Worm (Caenorhabditis elegans) whole organism, young adult: ENCODE results near the gene nhl-2.

Experiments used
- B0336.3 ChIP-seq: fragments of 200-800 bp; sonication (Bioruptor generic); IDR thresholded peaks from 2 replicates; pipeline ENCODE4 v1.3.6; 2022; ENCODE audit warnings: missing genetic modification characterization, missing compliant biosample characterization
- F22D6.2 ChIP-seq: sonication (generic microtip); optimal IDR thresholded peaks from 2 replicates; lab custom pipeline; 2016; ENCODE audit warnings: mild to moderate bottlenecking, missing genetic modification characterization, missing compliant biosample characterization
- F33H1.4 ChIP-seq: fragments of 200-800 bp; sonication (Bioruptor generic); IDR thresholded peaks from 2 replicates; pipeline ENCODE4 v1.3.6; 2022; ENCODE audit warnings: missing genetic modification reagents, missing genetic modification characterization, missing compliant biosample characterization
- F37B4.10 ChIP-seq: fragments of 200-800 bp; sonication (Bioruptor generic); IDR thresholded peaks from 2 replicates; pipeline ENCODE4 v1.3.6; 2022; ENCODE audit warnings: missing genetic modification characterization, missing compliant biosample characterization
- F49E8.2 ChIP-seq: sonication (generic microtip); optimal IDR thresholded peaks from 3 replicates; lab custom pipeline; 2017; ENCODE audit warnings: missing genetic modification characterization, mild to moderate bottlenecking, missing compliant biosample characterization, antibody characterized with exemption, moderate library complexity; ENCODE audit not compliant: insufficient read depth
- F52B5.7 ChIP-seq: sonication (generic microtip); optimal IDR thresholded peaks from 2 replicates; lab custom pipeline; 2016; ENCODE audit warnings: mild to moderate bottlenecking, missing genetic modification characterization, missing compliant biosample characterization
- F55B11.4 ChIP-seq: sonication (generic microtip); optimal IDR thresholded peaks from 2 replicates; lab custom pipeline; 2016; ENCODE audit warnings: missing compliant biosample characterization, missing genetic modification characterization, borderline replicate concordance; ENCODE audit not compliant: insufficient read depth
- F57C9.4 ChIP-seq: sonication (generic microtip); optimal IDR thresholded peaks from 2 replicates; lab custom pipeline; 2017; ENCODE audit warnings: mild to moderate bottlenecking, missing genetic modification characterization, missing compliant biosample characterization
- Y53G8AR.9 ChIP-seq: fragments of 200-800 bp; sonication (Bioruptor generic); conservative IDR thresholded peaks from 2 replicates; pipeline ENCODE4 v1.3.6; 2022; ENCODE audit warnings: missing genetic modification reagents, missing genetic modification characterization, missing compliant biosample characterization
- Y79H2A.3 ChIP-seq: fragments of 200-800 bp; sonication (Bioruptor generic); conservative IDR thresholded peaks from 2 replicates; pipeline ENCODE4 v1.3.6; 2022; ENCODE audit warnings: missing genetic modification reagents, missing genetic modification characterization, missing compliant biosample characterization
- ama-1 ChIP-seq, 3 experiments: fragments of 150-350 bp in 1 of 3; sonication (generic microtip) in 2 of 3; optimal IDR thresholded peaks; 2 replicates each; lab custom pipeline; 2014 to 2018; ENCODE audit warnings: missing biosample characterization in 2 of 3, missing genetic modification characterization in 2 of 3, missing genetic modification reagents in 2 of 3
- athp-1 ChIP-seq: sonication (generic microtip); optimal IDR thresholded peaks from 2 replicates; lab custom pipeline; 2017; ENCODE audit warnings: mild to moderate bottlenecking, missing genetic modification characterization, missing compliant biosample characterization
- ccch-3 ChIP-seq: fragments of 200-800 bp; sonication (Bioruptor generic); optimal IDR thresholded peaks from 2 replicates; lab custom pipeline; 2018; ENCODE audit warnings: mild to moderate bottlenecking, missing genetic modification characterization, missing compliant biosample characterization
- cebp-1 ChIP-seq, 2 experiments: fragments of 200-800 bp in 1 of 2; sonication (Bioruptor generic) in 1 of 2; sonication (generic microtip) in 1 of 2; IDR thresholded peaks in 1 of 2; optimal IDR thresholded peaks in 1 of 2; 2 replicates each; pipeline versions ENCODE4 v1.3.6 to Lab custom; 2017 to 2022; ENCODE audit warnings: missing compliant biosample characterization in 2 of 2, missing genetic modification characterization in 2 of 2, mild to moderate bottlenecking in 1 of 2, missing genetic modification reagents in 1 of 2, moderate library complexity in 1 of 2
- cebp-2 ChIP-seq: fragments of 200-800 bp; sonication (Bioruptor generic); IDR thresholded peaks from 2 replicates; pipeline ENCODE4 v1.3.6; 2022; ENCODE audit warnings: missing genetic modification characterization, missing compliant biosample characterization
- ceh-100 ChIP-seq: fragments of 200-800 bp; sonication (Bioruptor generic); IDR thresholded peaks from 2 replicates; pipeline ENCODE4 v1.3.6; 2022; ENCODE audit warnings: missing genetic modification reagents, missing genetic modification characterization, missing compliant biosample characterization
- ceh-91 ChIP-seq: fragments of 200-800 bp; sonication (Bioruptor generic); IDR thresholded peaks from 2 replicates; pipeline ENCODE4 v1.3.6; 2022; ENCODE audit warnings: missing genetic modification reagents, missing genetic modification characterization, missing compliant biosample characterization
- efl-1 ChIP-seq: fragments of 150-350 bp; optimal IDR thresholded peaks from 2 replicates; lab custom pipeline; 2014; ENCODE audit warnings: missing biosample characterization, missing genetic modification reagents, missing genetic modification characterization
- egl-44 ChIP-seq: fragments of 200-800 bp; sonication (Bioruptor generic); IDR thresholded peaks from 2 replicates; pipeline ENCODE4 v1.3.6; 2022; ENCODE audit warnings: missing genetic modification reagents, missing genetic modification characterization, missing compliant biosample characterization
- ekl-4 ChIP-seq: fragments of 200-800 bp; sonication (Bioruptor generic); IDR thresholded peaks from 2 replicates; pipeline ENCODE4 v1.3.6; 2022; ENCODE audit warnings: missing genetic modification reagents, missing genetic modification characterization, missing compliant biosample characterization
- hsf-1 ChIP-seq: fragments of 200-800 bp; sonication (Bioruptor generic); IDR thresholded peaks from 2 replicates; pipeline ENCODE4 v1.3.6; 2022; ENCODE audit warnings: missing genetic modification reagents, missing genetic modification characterization, missing compliant biosample characterization
- lag-1 ChIP-seq: fragments of 200-800 bp; sonication (Bioruptor generic); IDR thresholded peaks from 2 replicates; pipeline ENCODE4 v1.3.6; 2022; ENCODE audit warnings: missing genetic modification reagents, missing genetic modification characterization, missing compliant biosample characterization
- let-526 ChIP-seq: fragments of 200-800 bp; sonication (Bioruptor generic); IDR thresholded peaks from 2 replicates; pipeline ENCODE4 v1.3.6; 2022; ENCODE audit warnings: missing genetic modification reagents, missing genetic modification characterization, missing compliant biosample characterization
- let-607 ChIP-seq, 2 experiments: fragments of 200-800 bp in 1 of 2; sonication (Bioruptor generic) in 1 of 2; sonication (generic microtip) in 1 of 2; optimal IDR thresholded peaks; 2 replicates each; lab custom pipeline; 2016 to 2018; ENCODE audit warnings: mild to moderate bottlenecking in 2 of 2, missing compliant biosample characterization in 2 of 2, missing genetic modification characterization in 2 of 2, moderate library complexity in 2 of 2, missing genotype in 1 of 2
- madf-10 ChIP-seq: sonication (generic microtip); optimal IDR thresholded peaks from 2 replicates; lab custom pipeline; 2016; ENCODE audit warnings: mild to moderate bottlenecking, missing genetic modification characterization, missing compliant biosample characterization
- madf-3 ChIP-seq: fragments of 200-800 bp; sonication (Bioruptor generic); IDR thresholded peaks from 2 replicates; pipeline ENCODE4 v1.3.6; 2022; ENCODE audit warnings: missing genetic modification reagents, missing genetic modification characterization, missing compliant biosample characterization
- madf-6 ChIP-seq: fragments of 200-800 bp; sonication (Bioruptor generic); IDR thresholded peaks from 2 replicates; pipeline ENCODE4 v1.3.6; 2022; ENCODE audit warnings: missing genetic modification reagents, missing genetic modification characterization, missing compliant biosample characterization
- mcd-1 ChIP-seq: fragments of 200-800 bp; sonication (Bioruptor generic); IDR thresholded peaks from 2 replicates; pipeline ENCODE4 v1.3.6; 2022; ENCODE audit warnings: missing genetic modification reagents, missing genetic modification characterization, missing compliant biosample characterization
- nfya-1 ChIP-seq: sonication (generic microtip); optimal IDR thresholded peaks from 2 replicates; lab custom pipeline; 2017; ENCODE audit warnings: antibody characterized with exemption, missing compliant biosample characterization, missing genetic modification characterization, borderline replicate concordance; ENCODE audit not compliant: insufficient read depth
- nhr-27 ChIP-seq: fragments of 200-800 bp; sonication (Bioruptor generic); optimal IDR thresholded peaks from 2 replicates; lab custom pipeline; 2018; ENCODE audit warnings: mild to moderate bottlenecking, missing genetic modification characterization, moderate library complexity, missing compliant biosample characterization
- nhr-80 ChIP-seq: sonication (generic microtip); optimal IDR thresholded peaks from 2 replicates; lab custom pipeline; 2016; ENCODE audit warnings: missing genetic modification characterization, missing compliant biosample characterization
- nhr-90 ChIP-seq: sonication (generic microtip); optimal IDR thresholded peaks from 2 replicates; lab custom pipeline; 2016; ENCODE audit warnings: missing genotype, mild to moderate bottlenecking, missing genetic modification characterization, missing compliant biosample characterization
- rpc-1 ChIP-seq, 2 experiments: fragments of 150-350 bp in 1 of 2; sonication (generic microtip) in 1 of 2; optimal IDR thresholded peaks; 2 replicates each; lab custom pipeline; 2014 to 2018; ENCODE audit warnings: missing biosample characterization in 1 of 2, missing genetic modification characterization in 1 of 2, missing genetic modification reagents in 1 of 2, missing genotype in 1 of 2
- sea-2 ChIP-seq: fragments of 200-800 bp; sonication (Bioruptor generic); IDR thresholded peaks from 2 replicates; pipeline ENCODE4 v1.3.6; 2022; ENCODE audit warnings: missing genetic modification characterization, missing compliant biosample characterization
- snpc-3.4 ChIP-seq: sonication (generic microtip); optimal IDR thresholded peaks from 2 replicates; lab custom pipeline; 2017; ENCODE audit warnings: missing genetic modification characterization, mild to moderate bottlenecking, missing compliant biosample characterization, antibody characterized with exemption, moderate library complexity, missing genotype, missing genetic modification reagents
- snpc-4 ChIP-seq, 5 experiments: fragments of 150-350 bp in 1 of 5; sonication (generic microtip) in 4 of 5; optimal IDR thresholded peaks; 2 replicates each; lab custom pipeline; 2014 to 2018; ENCODE audit warnings: missing genetic modification characterization in 5 of 5, missing biosample characterization in 3 of 5, antibody characterized with exemption in 2 of 5, mild to moderate bottlenecking in 2 of 5, missing compliant biosample characterization in 2 of 5, missing genotype in 2 of 5, moderate library complexity in 2 of 5, missing genetic modification reagents in 1 of 5
- unc-130 ChIP-seq: sonication (generic microtip); optimal IDR thresholded peaks from 2 replicates; lab custom pipeline; 2016; ENCODE audit warnings: missing genetic modification reagents, missing genetic modification characterization, missing compliant biosample characterization
- xnd-1 ChIP-seq: sonication (generic microtip); optimal IDR thresholded peaks from 2 replicates; lab custom pipeline; 2016; ENCODE audit warnings: missing genotype, missing genetic modification reagents, missing genetic modification characterization, missing compliant biosample characterization
- ztf-18 ChIP-seq: sonication (generic microtip); optimal IDR thresholded peaks from 2 replicates; lab custom pipeline; 2016; ENCODE audit warnings: missing genotype, mild to moderate bottlenecking, missing genetic modification characterization, missing compliant biosample characterization
- ztf-3 ChIP-seq: fragments of 200-800 bp; sonication (Bioruptor generic); optimal IDR thresholded peaks from 2 replicates; lab custom pipeline; 2018; ENCODE audit warnings: mild to moderate bottlenecking, missing genetic modification characterization, missing compliant biosample characterization

nhl-2 gene

ce11 chrIII:4887291-4887690, 11.6 kb downstream of the nhl-2 start, which contains the start of gene clec-6:
TSS of gene clec-6 (minus strand) at chrIII:4887444.
- TF ChIP-seq F57C9.4 (tag; lab: Kevin White, UChicago) (no peak), F55B11.4 (tag; lab: Kevin White, UChicago) (no peak), nfya-1 (tag; lab: Kevin White, UChicago) (no peak), F52B5.7 (no peak), nhr-90 (tag; lab: Kevin White, UChicago) (no peak), let-526 (GFP tag; lab: Robert Waterston, UW) (no peak), nhr-80 (peak; percentile 41)

DNA sequence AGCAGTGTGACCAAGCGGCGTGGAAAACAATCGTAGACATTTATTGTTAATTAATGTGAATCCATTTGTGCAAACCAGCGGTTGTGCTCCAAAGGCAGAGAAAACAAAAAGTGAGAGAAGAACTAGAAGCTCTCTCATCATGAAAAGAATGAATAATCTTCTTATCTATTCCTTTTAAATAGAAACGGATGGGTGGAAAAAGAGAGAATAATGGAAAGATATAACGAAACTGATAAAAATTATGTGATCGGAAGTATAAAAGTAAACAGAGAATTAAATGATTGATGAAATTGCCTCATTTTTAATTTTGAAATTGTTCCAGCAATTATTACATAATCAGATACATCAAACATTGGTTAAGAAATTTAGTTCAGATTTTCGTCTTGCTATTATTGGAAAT, 15.5 kb downstream of the nhl-2 start, which contains the start of gene clec-5:
TSS of gene clec-5 (minus strand) at position 178 of the 400 bp plus-strand sequence.
- no peak for TF ChIP-seq athp-1 (tag; lab: Kevin White, UChicago)
- TF ChIP-seq ceh-91 (GFP tag; lab: Robert Waterston, UW) = no peak
- TF ChIP-seq ztf-18 = no peak
- no peak for TF ChIP-seq rpc-1 (optimal IDR thresholded peaks at IDR 0.05; lab: Kevin White, UChicago)
- no peak for TF ChIP-seq rpc-1 (tag; optimal IDR thresholded peaks at IDR 0.05; lab: Kevin White, UChicago)
- TF ChIP-seq unc-130 (GFP tag; lab: Kevin White, UChicago) = no peak
- no peak for TF ChIP-seq egl-44
- no peak for TF ChIP-seq sea-2
- TF ChIP-seq lag-1 (GFP tag; lab: Robert Waterston, UW) = no peak
- TF ChIP-seq ama-1 (optimal IDR thresholded peaks at IDR 0.05; lab: Kevin White, UChicago) = no peak
- no peak for TF ChIP-seq ama-1 (GFP tag; optimal IDR thresholded peaks at IDR 0.05; lab: Kevin White, UChicago)
- TF ChIP-seq nfya-1 (tag; lab: Kevin White, UChicago) = no peak
- TF ChIP-seq madf-10 (tag; lab: Kevin White, UChicago) = no peak
- TF ChIP-seq F22D6.2 (tag; lab: Kevin White, UChicago) = no peak
- no peak for TF ChIP-seq cebp-1 (GFP tag; IDR thresholded peaks at IDR 0.05; lab: Robert Waterston, UW)
- no peak for TF ChIP-seq cebp-1 (tag; optimal IDR thresholded peaks at IDR 0.05; lab: Kevin White, UChicago)
- TF ChIP-seq F37B4.10 (GFP tag; lab: Robert Waterston, UW) = no peak
- TF ChIP-seq snpc-3.4 (tag; lab: Kevin White, UChicago) = no peak
- TF ChIP-seq F33H1.4 (GFP tag; lab: Robert Waterston, UW) = no peak
- TF ChIP-seq, all 124 proteins: peak for 0

DNA sequence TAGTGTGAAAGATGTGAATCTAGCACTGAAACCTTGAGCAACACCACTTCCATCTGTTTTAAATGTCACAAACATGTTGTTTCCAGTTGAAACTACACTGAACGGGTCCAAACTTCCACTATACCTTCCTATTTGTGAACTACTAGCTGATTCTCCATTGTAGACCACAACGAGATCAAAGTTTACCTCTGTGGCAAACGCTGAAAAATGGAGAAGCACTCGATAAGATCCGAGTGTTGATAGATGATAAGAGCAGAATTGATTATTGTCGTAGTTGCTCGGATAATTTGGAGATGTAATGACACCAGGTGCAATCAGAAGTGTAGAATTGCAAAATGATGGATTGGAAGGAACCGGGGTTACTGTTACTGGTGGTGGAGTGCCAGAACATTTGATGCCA, 16.9 kb downstream of the nhl-2 start:
- peak; percentile 32 for TF ChIP-seq nhr-80
- TF ChIP-seq ama-1 (optimal IDR thresholded peaks at IDR 0.05; lab: Kevin White, UChicago) = no peak
- TF ChIP-seq ama-1 (GFP tag; optimal IDR thresholded peaks at IDR 0.05; lab: Kevin White, UChicago) = no peak
- TF ChIP-seq, all 124 proteins: peak for 1

- TF ChIP-seq Y53G8AR.9 (GFP tag; lab: Robert Waterston, UW) = 0 out of 2 replicates have a peak, but pooled peaks have one; percentile 37
- TF ChIP-seq cebp-2 (GFP tag; lab: Robert Waterston, UW) = no peak
- no peak for TF ChIP-seq snpc-4 (GFP tag; optimal IDR thresholded peaks at IDR 0.05; lab: Kevin White, UChicago)
- no peak for TF ChIP-seq snpc-4 (tag; optimal IDR thresholded peaks at IDR 0.05; lab: Kevin White, UChicago)
- TF ChIP-seq madf-3 (GFP tag; lab: Robert Waterston, UW) = no peak
- no peak for TF ChIP-seq efl-1
- TF ChIP-seq Y79H2A.3 (GFP tag; lab: Robert Waterston, UW) = no peak
- no peak for TF ChIP-seq ama-1 (optimal IDR thresholded peaks at IDR 0.05; lab: Kevin White, UChicago)
- no peak for TF ChIP-seq ama-1 (GFP tag; optimal IDR thresholded peaks at IDR 0.05; lab: Kevin White, UChicago)
- TF ChIP-seq ekl-4 (GFP tag; lab: Robert Waterston, UW) = 0 out of 2 replicates have a peak, but pooled peaks have one; percentile 20
- TF ChIP-seq xnd-1 (tag; lab: Kevin White, UChicago) = peak; percentile 11
- TF ChIP-seq nhr-27 (tag; lab: Kevin White, UChicago) = no peak
- no peak for TF ChIP-seq ceh-100 (GFP tag; lab: Robert Waterston, UW)
- TF ChIP-seq madf-6 (GFP tag; lab: Robert Waterston, UW) = peak; percentile 42; the same call in 1 of the 2 replicates
- TF ChIP-seq ccch-3 (GFP tag; lab: Kevin White, UChicago) = no peak
- TF ChIP-seq mcd-1 = no peak
- no peak for TF ChIP-seq hsf-1 (GFP tag; lab: Robert Waterston, UW)
- peak; percentile 36 for TF ChIP-seq F49E8.2 (tag; lab: Kevin White, UChicago)
- TF ChIP-seq B0336.3 = 0 out of 2 replicates have a peak, but pooled peaks have one; percentile 26
- no peak for TF ChIP-seq let-607 (tag; optimal IDR thresholded peaks at IDR 0.05; lab: Kevin White, UChicago)
- no peak for TF ChIP-seq ztf-3
- TF ChIP-seq, all 124 proteins: peak for 6
Measured at ce11 chrIII:4879445-4879844, 19.4 kb downstream of the nhl-2 start, which contains the start of gene C35D10.1. TSS of gene C35D10.1 (plus strand) at chrIII:4879745.
